Worm (Caenorhabditis elegans) whole organism, L4 larva: ENCODE measurements around the gene H41C03.2.
A peak's percentile ranks its signal among the peaks of the same experiment; 100 is the strongest.

ENCODE experiments used
- arid-1 ChIP-seq: fragments of 200-800 bp; sonication (Bioruptor generic); conservative IDR thresholded peaks from 2 replicates; pipeline ENCODE4 v1.3.6; 2022; ENCODE audit warnings: missing genetic modification reagents, missing genetic modification characterization, missing compliant biosample characterization
- dve-1 ChIP-seq: sonication (generic microtip); optimal IDR thresholded peaks from 2 replicates; lab custom pipeline; 2017; ENCODE audit warnings: antibody characterized with exemption, mild to moderate bottlenecking, missing genetic modification characterization, missing compliant biosample characterization; ENCODE audit not compliant: insufficient read depth
- madf-5 ChIP-seq, 2 experiments: fragments of 200-800 bp; sonication (Bioruptor generic); IDR thresholded peaks; 2 replicates each; pipeline ENCODE4 v1.3.6; 2022; ENCODE audit warnings: missing compliant biosample characterization in 2 of 2, missing genetic modification characterization in 2 of 2
- zfp-3 ChIP-seq: fragments of 200-800 bp; sonication (Bioruptor generic); conservative IDR thresholded peaks from 2 replicates; pipeline ENCODE4 v1.3.6; 2022; ENCODE audit warnings: missing genetic modification reagents, missing genetic modification characterization, missing compliant biosample characterization

- peak; percentile 56 for TF ChIP-seq dve-1
- TF ChIP-seq zfp-3: no peak
- TF ChIP-seq arid-1: no peak
- no peak for TF ChIP-seq madf-5 (GFP tag; IDR thresholded peaks at IDR 0.05; lab: Robert Waterston, UW)
Observed at ce11 chrII:5829940-5830424, 21.9 kb downstream of the H41C03.2 start, which contains the start of gene col-74.
